Worm (Caenorhabditis elegans) whole organism, L3 larva: ENCODE results near the gene F59E11.2.

ENCODE experiments used
- R02D3.7 ChIP-seq: fragments of 150-350 bp; optimal IDR thresholded peaks from 2 replicates; lab custom pipeline; 2014; ENCODE audit warnings: missing biosample characterization, missing genetic modification characterization
- ZK546.5 ChIP-seq: sonication (generic microtip); optimal IDR thresholded peaks from 2 replicates; lab custom pipeline; 2017; ENCODE audit warnings: missing biosample characterization, missing genetic modification characterization
- aly-2 ChIP-seq: fragments of 150-350 bp; optimal IDR thresholded peaks from 2 replicates; lab custom pipeline; 2014; ENCODE audit warnings: missing biosample characterization, missing genetic modification characterization
- ama-1 ChIP-seq: fragments of 150-350 bp; optimal IDR thresholded peaks from 2 replicates; lab custom pipeline; 2018
- ceh-16 ChIP-seq: sonication (generic microtip); optimal IDR thresholded peaks from 2 replicates; lab custom pipeline; 2017; ENCODE audit warnings: missing biosample characterization, missing genetic modification characterization
- ceh-28 ChIP-seq: fragments of 150-350 bp; optimal IDR thresholded peaks from 2 replicates; lab custom pipeline; 2014; ENCODE audit warnings: missing biosample characterization, missing genetic modification reagents, missing genetic modification characterization
- ceh-9 ChIP-seq: sonication (generic microtip); optimal IDR thresholded peaks from 2 replicates; lab custom pipeline; 2018; ENCODE audit warnings: missing biosample characterization, missing genetic modification characterization
- daf-12 ChIP-seq: fragments of 150-350 bp; optimal IDR thresholded peaks from 2 replicates; lab custom pipeline; 2014; ENCODE audit warnings: missing biosample characterization, missing genetic modification reagents, missing genetic modification characterization
- egl-27 ChIP-seq: sonication (generic microtip); optimal IDR thresholded peaks from 4 replicates; lab custom pipeline; 2017; ENCODE audit warnings: missing biosample characterization, missing genetic modification reagents, missing genetic modification characterization
- elt-1 ChIP-seq: fragments of 150-350 bp; optimal IDR thresholded peaks from 2 replicates; lab custom pipeline; 2014; ENCODE audit warnings: missing biosample characterization, missing genetic modification characterization
- elt-2 ChIP-seq: sonication (generic microtip); optimal IDR thresholded peaks from 2 replicates; lab custom pipeline; 2016; ENCODE audit warnings: missing genetic modification reagents, mild to moderate bottlenecking, missing genetic modification characterization, missing compliant biosample characterization
- fkh-10 ChIP-seq: sonication (generic microtip); optimal IDR thresholded peaks from 2 replicates; lab custom pipeline; 2017; ENCODE audit warnings: missing biosample characterization, missing genetic modification reagents, missing genetic modification characterization
- fkh-2 ChIP-seq: fragments of 150-350 bp; optimal IDR thresholded peaks from 2 replicates; lab custom pipeline; 2014; ENCODE audit warnings: missing biosample characterization, missing genetic modification reagents, missing genetic modification characterization
- fos-1 ChIP-seq: fragments of 150-350 bp; optimal IDR thresholded peaks from 2 replicates; lab custom pipeline; 2014; ENCODE audit warnings: missing biosample characterization, missing genetic modification characterization
- jun-1 ChIP-seq: fragments of 150-350 bp; optimal IDR thresholded peaks from 2 replicates; lab custom pipeline; 2014; ENCODE audit warnings: missing biosample characterization, missing genetic modification reagents, missing genetic modification characterization
- lin-15B ChIP-seq: fragments of 150-350 bp; optimal IDR thresholded peaks from 2 replicates; lab custom pipeline; 2014; ENCODE audit warnings: missing biosample characterization, missing genetic modification characterization
- lsy-12 ChIP-seq: sonication (generic microtip); optimal IDR thresholded peaks from 2 replicates; lab custom pipeline; 2016; ENCODE audit warnings: mild to moderate bottlenecking, missing genetic modification characterization, missing compliant biosample characterization
- nhr-11 ChIP-seq: fragments of 150-350 bp; optimal IDR thresholded peaks from 2 replicates; lab custom pipeline; 2014; ENCODE audit warnings: missing biosample characterization, missing genetic modification characterization
- nhr-12 ChIP-seq: fragments of 150-350 bp; optimal IDR thresholded peaks from 2 replicates; lab custom pipeline; 2014; ENCODE audit warnings: missing biosample characterization, missing genetic modification characterization
- nhr-23 ChIP-seq: fragments of 150-350 bp; optimal IDR thresholded peaks from 2 replicates; lab custom pipeline; 2014; ENCODE audit warnings: missing biosample characterization, missing genetic modification reagents, missing genetic modification characterization
- nhr-237 ChIP-seq: fragments of 150-350 bp; optimal IDR thresholded peaks from 2 replicates; lab custom pipeline; 2014; ENCODE audit warnings: missing biosample characterization, missing genetic modification characterization
- nhr-25 ChIP-seq: sonication (generic microtip); optimal IDR thresholded peaks from 2 replicates; lab custom pipeline; 2017; ENCODE audit warnings: missing biosample characterization, missing genetic modification characterization
- nhr-28 ChIP-seq: fragments of 150-350 bp; optimal IDR thresholded peaks from 2 replicates; lab custom pipeline; 2014; ENCODE audit warnings: missing biosample characterization, missing genetic modification characterization
- nhr-43 ChIP-seq: sonication (generic microtip); optimal IDR thresholded peaks from 2 replicates; lab custom pipeline; 2016; ENCODE audit warnings: mild to moderate bottlenecking, missing genetic modification characterization, missing compliant biosample characterization; ENCODE audit not compliant: poor library complexity, severe bottlenecking
- nhr-67 ChIP-seq: fragments of 150-350 bp; optimal IDR thresholded peaks from 2 replicates; lab custom pipeline; 2014; ENCODE audit warnings: missing biosample characterization, missing genetic modification characterization
- nhr-76 ChIP-seq: fragments of 150-350 bp; sonication (generic microtip); optimal IDR thresholded peaks from 5 replicates; lab custom pipeline; 2014; ENCODE audit warnings: missing biosample characterization, missing genetic modification characterization
- nhr-77 ChIP-seq: fragments of 150-350 bp; optimal IDR thresholded peaks from 2 replicates; lab custom pipeline; 2014; ENCODE audit warnings: missing biosample characterization, missing genetic modification characterization
- pha-4 ChIP-seq: fragments of 150-350 bp; optimal IDR thresholded peaks from 2 replicates; lab custom pipeline; 2014; ENCODE audit warnings: missing biosample characterization, missing genetic modification reagents, missing genetic modification characterization
- pqm-1 ChIP-seq: fragments of 150-350 bp; optimal IDR thresholded peaks from 2 replicates; lab custom pipeline; 2017; ENCODE audit warnings: missing biosample characterization, missing genetic modification characterization, inconsistent platforms
- sea-2 ChIP-seq: fragments of 150-350 bp; sonication (generic microtip); optimal IDR thresholded peaks from 4 replicates; lab custom pipeline; 2014; ENCODE audit warnings: missing biosample characterization, missing genetic modification reagents, missing genetic modification characterization
- snpc-4 ChIP-seq: fragments of 150-350 bp; optimal IDR thresholded peaks from 2 replicates; lab custom pipeline; 2014; ENCODE audit warnings: missing biosample characterization, missing genetic modification characterization
- tbx-2 ChIP-seq: sonication (generic microtip); optimal IDR thresholded peaks from 2 replicates; lab custom pipeline; 2016; ENCODE audit warnings: mild to moderate bottlenecking, missing genetic modification characterization, missing compliant biosample characterization
- zag-1 ChIP-seq: fragments of 150-350 bp; optimal IDR thresholded peaks from 2 replicates; lab custom pipeline; 2014; ENCODE audit warnings: missing biosample characterization, missing genetic modification characterization
- ztf-11 ChIP-seq: fragments of 150-350 bp; optimal IDR thresholded peaks from 2 replicates; lab custom pipeline; 2014; ENCODE audit warnings: missing biosample characterization, missing genetic modification characterization
- ztf-4 ChIP-seq: fragments of 150-350 bp; optimal IDR thresholded peaks from 2 replicates; lab custom pipeline; 2014; ENCODE audit warnings: missing biosample characterization, missing genetic modification characterization

The F59E11.2 gene

ce11 chrV:9018871-9019270 is 17.6 kb downstream of the F59E11.2 start:
- TF ChIP-seq zag-1 (tag; lab: Kevin White, UChicago) (no peak), jun-1 (tag; lab: Kevin White, UChicago) (no peak), ceh-16 (tag; lab: Kevin White, UChicago) (no peak), ceh-9 (no peak), nhr-237 (no peak), nhr-67 (no peak), aly-2 (tag; lab: Kevin White, UChicago) (no peak), pqm-1 (tag; lab: Kevin White, UChicago) (no peak), nhr-11 (tag; lab: Kevin White, UChicago) (no peak), egl-27 (no peak), nhr-43 (tag; lab: Kevin White, UChicago) (no peak), elt-1 (tag; lab: Kevin White, UChicago) (no peak), ceh-28 (tag; lab: Kevin White, UChicago) (no peak), fkh-10 (GFP tag; lab: Kevin White, UChicago) (no peak), ama-1 (lab: Kevin White, UChicago) (no peak)

- TF ChIP-seq pha-4 (no peak), fkh-10 (GFP tag; lab: Kevin White, UChicago) (no peak), nhr-25 (tag; lab: Kevin White, UChicago) (no peak), fkh-2 (tag; lab: Kevin White, UChicago) (no peak), ztf-11 (tag; lab: Kevin White, UChicago) (no peak), ceh-9 (no peak)
Measured at ce11 chrV:9022078-9022477, 20.8 kb downstream of the F59E11.2 start, which contains the start of gene oac-41. oac-41 (minus strand) TSS chrV:9022178.

ce11 chrV:9024713-9025112 is 23.4 kb downstream of the F59E11.2 start, which contains the start of gene bus-1:
bus-1 (minus strand) TSS chrV:9024813.
- TF ChIP-seq pha-4 = no peak
- no peak for TF ChIP-seq ztf-11 (tag; lab: Kevin White, UChicago)
- TF ChIP-seq R02D3.7 (tag; lab: Kevin White, UChicago) = no peak
- no peak for TF ChIP-seq jun-1 (tag; lab: Kevin White, UChicago)
- TF ChIP-seq ceh-28 (tag; lab: Kevin White, UChicago) = no peak
- no peak for TF ChIP-seq nhr-77 (tag; lab: Kevin White, UChicago)
- TF ChIP-seq egl-27 = no peak
- TF ChIP-seq nhr-11 (tag; lab: Kevin White, UChicago) = no peak
- no peak for TF ChIP-seq lsy-12 (tag; lab: Kevin White, UChicago)
- TF ChIP-seq nhr-43 (tag; lab: Kevin White, UChicago) = no peak
- no peak for TF ChIP-seq fos-1 (tag; lab: Kevin White, UChicago)
- TF ChIP-seq ZK546.5 (tag; lab: Kevin White, UChicago) = no peak
- TF ChIP-seq nhr-237 = no peak
- no peak for TF ChIP-seq lin-15B (tag; lab: Kevin White, UChicago)
- TF ChIP-seq tbx-2 = no peak
- TF ChIP-seq fkh-2 (tag; lab: Kevin White, UChicago) = no peak
- TF ChIP-seq nhr-23 (tag; lab: Kevin White, UChicago) = no peak
- no peak for TF ChIP-seq snpc-4 (tag; lab: Kevin White, UChicago)
- no peak for TF ChIP-seq nhr-28 (tag; lab: Kevin White, UChicago)
- TF ChIP-seq ceh-9 = no peak
- TF ChIP-seq, all 47 proteins: peak for 0

- no peak for TF ChIP-seq nhr-76
- no peak for TF ChIP-seq fkh-2 (tag; lab: Kevin White, UChicago)
- TF ChIP-seq jun-1 (tag; lab: Kevin White, UChicago) = no peak
- TF ChIP-seq fos-1 (tag; lab: Kevin White, UChicago) = no peak
- TF ChIP-seq lin-15B (tag; lab: Kevin White, UChicago) = no peak
- TF ChIP-seq sea-2 (GFP tag; lab: Kevin White, UChicago) = no peak
- no peak for TF ChIP-seq pha-4
- TF ChIP-seq egl-27 = no peak
- no peak for TF ChIP-seq elt-1 (tag; lab: Kevin White, UChicago)
- TF ChIP-seq fkh-10 (GFP tag; lab: Kevin White, UChicago) = no peak
- no peak for TF ChIP-seq nhr-12 (tag; lab: Kevin White, UChicago)
- no peak for TF ChIP-seq ztf-4 (tag; lab: Kevin White, UChicago)
- TF ChIP-seq daf-12 (tag; lab: Kevin White, UChicago) = no peak
- no peak for TF ChIP-seq ama-1 (lab: Kevin White, UChicago)
- TF ChIP-seq elt-2 = no peak
- TF ChIP-seq tbx-2 = no peak
- no peak for TF ChIP-seq nhr-23 (tag; lab: Kevin White, UChicago)
- TF ChIP-seq, all 47 proteins: peak for 0
Measured at ce11 chrV:9030248-9030647, 29.0 kb downstream of the F59E11.2 start, which contains the start of gene C25E10.5. C25E10.5 (plus strand) TSS chrV:9030548.
